Worm (Caenorhabditis elegans) whole organism, L4 larva: ENCODE data around the gene F52G3.8.
"Not testable (repeated sequence)": the region's sequence is repeated elsewhere in the genome, so short reads cannot be mapped to it uniquely, and the experiment has no call there.

ENCODE experiments used
- D1046.2 ChIP-seq: fragments of 200-800 bp; sonication (Bioruptor generic); IDR thresholded peaks from 2 replicates; pipeline ENCODE4 v1.3.6; 2022; ENCODE audit warnings: missing genetic modification characterization, missing compliant biosample characterization
- F44E2.7 ChIP-seq: fragments of 200-800 bp; sonication (Bioruptor generic); IDR thresholded peaks from 2 replicates; pipeline ENCODE4 v2.1.2; 2022; ENCODE audit warnings: missing genetic modification characterization, missing compliant biosample characterization
- T26A8.4 ChIP-seq: fragments of 200-800 bp; sonication (Bioruptor generic); IDR thresholded peaks from 2 replicates; pipeline ENCODE4 v1.3.6; 2022; ENCODE audit warnings: missing genetic modification characterization, missing compliant biosample characterization
- Y48G9A.11 ChIP-seq: fragments of 200-800 bp; sonication (Bioruptor generic); IDR thresholded peaks from 2 replicates; pipeline ENCODE4 v1.3.6; 2022; ENCODE audit warnings: missing genetic modification reagents, missing genetic modification characterization, missing compliant biosample characterization
- aha-1 ChIP-seq: fragments of 150-350 bp; peaks from one replicate; lab custom pipeline; 2014; ENCODE audit warnings: missing biosample characterization, missing genetic modification characterization
- aly-2 ChIP-seq: sonication (generic microtip); optimal IDR thresholded peaks from 2 replicates; lab custom pipeline; 2018; ENCODE audit warnings: missing biosample characterization, missing genetic modification characterization
- daf-8 ChIP-seq: fragments of 200-800 bp; sonication (Bioruptor generic); IDR thresholded peaks from 2 replicates; pipeline ENCODE4 v1.3.6; 2022; ENCODE audit warnings: missing genetic modification characterization, missing compliant biosample characterization
- duxl-1 ChIP-seq: sonication (generic microtip); optimal IDR thresholded peaks from 2 replicates; lab custom pipeline; 2016; ENCODE audit warnings: mild to moderate bottlenecking, missing genetic modification characterization, moderate library complexity, missing compliant biosample characterization; ENCODE audit not compliant: poor library complexity
- egl-43 ChIP-seq: fragments of 200-800 bp; sonication (Bioruptor generic); IDR thresholded peaks from 2 replicates; pipeline ENCODE4 v1.3.6; 2022; ENCODE audit warnings: missing genetic modification reagents, missing genetic modification characterization, missing compliant biosample characterization
- fos-1 ChIP-seq: fragments of 150-350 bp; optimal IDR thresholded peaks from 2 replicates; lab custom pipeline; 2014; ENCODE audit warnings: missing biosample characterization, missing genetic modification characterization
- lin-38 ChIP-seq: fragments of 200-800 bp; sonication (Bioruptor generic); IDR thresholded peaks from 2 replicates; pipeline ENCODE4 v1.3.6; 2022; ENCODE audit warnings: missing genetic modification reagents, missing genetic modification characterization, missing compliant biosample characterization
- madf-5 ChIP-seq, 2 experiments: fragments of 200-800 bp; sonication (Bioruptor generic); IDR thresholded peaks; 2 replicates each; pipeline ENCODE4 v1.3.6; 2022; ENCODE audit warnings: missing compliant biosample characterization in 2 of 2, missing genetic modification characterization in 2 of 2
- mdt-29 ChIP-seq: fragments of 200-800 bp; sonication (Bioruptor generic); IDR thresholded peaks from 2 replicates; pipeline ENCODE4 v1.3.6; 2022; ENCODE audit warnings: missing genetic modification reagents, missing genetic modification characterization, missing compliant biosample characterization
- nhr-237 ChIP-seq: sonication (generic microtip); optimal IDR thresholded peaks from 2 replicates; lab custom pipeline; 2017; ENCODE audit warnings: missing biosample characterization, missing genetic modification characterization
- nhr-28 ChIP-seq: fragments of 150-350 bp; optimal IDR thresholded peaks from 2 replicates; lab custom pipeline; 2014; ENCODE audit warnings: missing biosample characterization, missing genetic modification characterization
- nhr-48 ChIP-seq: sonication (generic microtip); optimal IDR thresholded peaks from 2 replicates; lab custom pipeline; 2016; ENCODE audit warnings: mild to moderate bottlenecking, missing genetic modification characterization, missing compliant biosample characterization
- nhr-6 ChIP-seq: fragments of 150-350 bp; optimal IDR thresholded peaks from 2 replicates; lab custom pipeline; 2014; ENCODE audit warnings: missing biosample characterization, missing genetic modification characterization
- nhr-77 ChIP-seq: fragments of 150-350 bp; optimal IDR thresholded peaks from 2 replicates; lab custom pipeline; 2014; ENCODE audit warnings: missing biosample characterization, missing genetic modification characterization
- pqm-1 ChIP-seq: sonication (generic microtip); optimal IDR thresholded peaks from 2 replicates; lab custom pipeline; 2017; ENCODE audit warnings: missing biosample characterization, missing genetic modification characterization
- set-16 ChIP-seq: fragments of 200-800 bp; sonication (Bioruptor generic); IDR thresholded peaks from 2 replicates; pipeline ENCODE4 v1.3.6; 2022; ENCODE audit warnings: missing genetic modification reagents, missing genetic modification characterization, missing compliant biosample characterization
- skn-1 ChIP-seq: fragments of 150-350 bp; optimal IDR thresholded peaks from 2 replicates; lab custom pipeline; 2014; ENCODE audit warnings: missing biosample characterization, missing genetic modification characterization
- spr-1 ChIP-seq: sonication (generic microtip); optimal IDR thresholded peaks from 2 replicates; lab custom pipeline; 2016; ENCODE audit warnings: mild to moderate bottlenecking, missing genetic modification characterization, missing compliant biosample characterization
- unc-62 ChIP-seq, 3 experiments: fragments of 150-350 bp in 1 of 3; sonication (generic microtip); optimal IDR thresholded peaks in 2 of 3; peaks in 1 of 3; 1 replicate in 1 of 3; 2 replicates in 2 of 3; lab custom pipeline; 2014 to 2017; ENCODE audit warnings: missing biosample characterization in 3 of 3, missing genetic modification characterization in 3 of 3, missing genetic modification reagents in 3 of 3, missing genotype in 1 of 3
- vab-7 ChIP-seq: fragments of 200-800 bp; sonication (Bioruptor generic); IDR thresholded peaks from 2 replicates; pipeline ENCODE4 v1.3.6; 2022; ENCODE audit warnings: missing genetic modification reagents, missing genetic modification characterization, missing compliant biosample characterization
- zag-1 ChIP-seq: fragments of 150-350 bp; optimal IDR thresholded peaks from 2 replicates; lab custom pipeline; 2014; ENCODE audit warnings: missing biosample characterization, missing genetic modification characterization
- ztf-7 ChIP-seq: fragments of 150-350 bp; optimal IDR thresholded peaks from 2 replicates; lab custom pipeline; 2014; ENCODE audit warnings: missing biosample characterization, missing genetic modification characterization

F52G3.8 gene

ce11 chrX:16919468-16919867 lies 33.3 kb downstream of the F52G3.8 start:
- TF ChIP-seq F44E2.7 (GFP tag; lab: Robert Waterston, UW) (no peak), duxl-1 (tag; lab: Kevin White, UChicago) (no peak), zag-1 (tag; lab: Kevin White, UChicago) (no peak), pqm-1 (tag; lab: Kevin White, UChicago) (peak; percentile 54), D1046.2 (GFP tag; lab: Robert Waterston, UW) (no peak), unc-62 (GFP tag; optimal IDR thresholded peaks at IDR 0.05 in 1 of 2; lab: Kevin White, UChicago) (peak in 1 of 2 experiments; percentile 43), unc-62 (tag; optimal IDR thresholded peaks at IDR 0.05; lab: Kevin White, UChicago) (no peak), nhr-28 (tag; lab: Kevin White, UChicago) (peak; percentile 70), daf-8 (no peak)

DNA sequence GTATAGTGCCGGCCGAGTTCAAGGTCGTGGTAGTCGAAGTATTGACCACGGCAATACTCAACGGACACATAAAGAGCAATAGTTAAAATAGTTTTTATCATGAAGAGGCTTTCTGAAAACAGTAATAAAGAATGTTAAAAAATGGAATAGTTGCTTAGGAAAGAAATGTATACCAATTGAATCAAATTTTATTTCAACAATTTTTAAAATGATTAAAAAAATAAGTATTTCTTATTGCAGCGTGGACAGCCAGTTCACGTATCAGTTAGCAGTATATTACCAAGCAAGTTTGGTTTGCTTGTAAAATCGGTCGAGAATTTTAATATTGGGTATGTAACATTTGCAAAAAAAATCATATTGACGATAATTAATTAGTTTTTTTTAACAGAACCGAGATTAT lies 39.1 kb downstream of the F52G3.8 start, which contains the start of gene F39F10.5:
Gene F39F10.5 (minus strand): TSS at position 101 of the 400 bp plus-strand sequence.
- TF ChIP-seq nhr-6 (tag; lab: Kevin White, UChicago); nhr-237 (tag; lab: Kevin White, UChicago); set-16: not testable (repeated sequence)

DNA sequence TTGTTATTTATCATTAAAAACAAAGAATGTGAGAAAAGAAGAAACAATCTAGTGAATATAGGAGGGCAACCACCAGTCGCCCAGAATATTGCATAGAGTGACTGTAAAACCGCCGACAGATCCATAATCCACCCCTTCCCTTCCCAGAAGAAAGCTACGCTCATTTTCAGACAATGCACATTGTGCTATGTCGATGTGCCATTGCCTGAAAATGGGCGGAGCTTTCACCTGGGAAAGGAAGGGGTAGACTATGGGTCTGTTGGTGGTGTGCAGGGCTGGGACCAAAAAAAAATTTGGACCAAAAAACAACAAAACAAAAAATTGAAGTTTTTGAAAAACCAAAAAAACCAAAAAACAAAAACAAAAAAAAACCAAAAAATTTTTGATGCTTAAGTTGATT lies 49.1 kb downstream of the F52G3.8 start, which contains the start of gene F39F10.4:
Gene F39F10.4 (minus strand): TSS at position 101 of the 400 bp plus-strand sequence.
- TF ChIP-seq mdt-29 (GFP tag; lab: Robert Waterston, UW) (no peak), T26A8.4 (GFP tag; lab: Robert Waterston, UW) (no peak), lin-38 (GFP tag; lab: Robert Waterston, UW) (no peak), madf-5 (GFP tag; IDR thresholded peaks at IDR 0.05; lab: Robert Waterston, UW) (0 out of 4 replicates have a peak, but pooled peaks of 1 of the 2 experiments have one; percentile 31), ztf-7 (tag; lab: Kevin White, UChicago) (no peak), nhr-77 (tag; lab: Kevin White, UChicago) (no peak), aly-2 (tag; lab: Kevin White, UChicago) (no peak), vab-7 (no peak), F44E2.7 (GFP tag; lab: Robert Waterston, UW) (no peak)

DNA sequence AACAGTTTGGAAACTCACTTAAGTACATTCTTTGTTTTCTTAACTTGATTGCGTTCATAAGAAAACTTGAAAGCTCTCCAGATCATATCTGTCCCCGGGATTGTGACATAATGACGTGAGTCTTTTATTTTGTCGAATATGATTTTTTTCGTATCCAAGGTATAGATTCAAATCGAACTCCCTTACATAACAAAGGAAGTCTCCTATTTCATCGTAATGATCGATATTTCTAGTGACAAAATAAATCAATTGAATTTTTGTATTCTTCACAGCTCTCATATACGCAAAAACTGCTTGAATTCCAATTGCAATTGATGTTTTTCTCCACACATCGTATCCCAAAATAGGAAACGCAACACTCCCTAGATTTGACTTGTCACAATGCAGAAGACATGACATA lies 50.1 kb downstream of the F52G3.8 start:
- no peak for TF ChIP-seq skn-1 (tag; lab: Kevin White, UChicago)
- TF ChIP-seq nhr-48 (tag; lab: Kevin White, UChicago): no peak
- TF ChIP-seq aly-2 (tag; lab: Kevin White, UChicago): no peak
- no peak for TF ChIP-seq Y48G9A.11 (GFP tag; lab: Robert Waterston, UW)
- TF ChIP-seq aha-1 (tag; lab: Kevin White, UChicago): peak; percentile 70
- TF ChIP-seq spr-1 (tag; lab: Kevin White, UChicago): no peak
- TF ChIP-seq fos-1 (tag; lab: Kevin White, UChicago): no peak
- TF ChIP-seq egl-43 (GFP tag; lab: Robert Waterston, UW): no peak
